Worm (Caenorhabditis elegans) whole organism, L1 larva: Measurements from ENCODE around the gene F14F3.4.

Source experiments
- C16A3.4 ChIP-seq: fragments of 150-350 bp; optimal IDR thresholded peaks from 2 replicates; lab custom pipeline; 2014; ENCODE audit warnings: missing biosample characterization, missing genetic modification characterization
- C34B4.2 ChIP-seq: sonication (generic microtip); optimal IDR thresholded peaks from 2 replicates; lab custom pipeline; 2017; ENCODE audit warnings: mild to moderate bottlenecking, missing genetic modification characterization, missing compliant biosample characterization
- F16B12.6 ChIP-seq: fragments of 150-350 bp; optimal IDR thresholded peaks from 2 replicates; lab custom pipeline; 2014; ENCODE audit warnings: missing biosample characterization, missing genetic modification characterization
- Y116A8C.19 ChIP-seq: sonication (generic microtip); optimal IDR thresholded peaks from 2 replicates; lab custom pipeline; 2016; ENCODE audit warnings: missing compliant biosample characterization, missing genetic modification characterization, borderline replicate concordance
- aha-1 ChIP-seq: fragments of 150-350 bp; optimal IDR thresholded peaks from 2 replicates; lab custom pipeline; 2014; ENCODE audit warnings: missing biosample characterization, missing genetic modification characterization
- alr-1 ChIP-seq: fragments of 200-800 bp; sonication (Bioruptor generic); optimal IDR thresholded peaks from 2 replicates; lab custom pipeline; 2018; ENCODE audit warnings: borderline replicate concordance, mild to moderate bottlenecking, missing genetic modification characterization, missing compliant biosample characterization
- ama-1 ChIP-seq: fragments of 150-350 bp; optimal IDR thresholded peaks from 2 replicates; lab custom pipeline; 2014
- blmp-1 ChIP-seq: fragments of 150-350 bp; optimal IDR thresholded peaks from 2 replicates; lab custom pipeline; 2014; ENCODE audit warnings: missing biosample characterization, missing genetic modification characterization
- ceh-8 ChIP-seq: fragments of 200-800 bp; sonication (Bioruptor generic); optimal IDR thresholded peaks from 2 replicates; lab custom pipeline; 2018; ENCODE audit warnings: mild to moderate bottlenecking, missing genetic modification characterization, moderate library complexity, missing compliant biosample characterization
- ceh-82 ChIP-seq, 3 experiments: fragments of 150-350 bp in 1 of 3; sonication (generic microtip) in 2 of 3; optimal IDR thresholded peaks; 2 replicates each; lab custom pipeline; 2014 to 2017; ENCODE audit warnings: missing biosample characterization in 3 of 3, missing genetic modification characterization in 3 of 3
- ceh-88 ChIP-seq: fragments of 200-800 bp; sonication (Bioruptor generic); IDR thresholded peaks from 2 replicates; pipeline ENCODE4 v1.3.6; 2022; ENCODE audit warnings: missing genetic modification characterization, missing compliant biosample characterization
- ces-1 ChIP-seq: fragments of 150-350 bp; optimal IDR thresholded peaks from 2 replicates; lab custom pipeline; 2014; ENCODE audit warnings: missing biosample characterization, missing genetic modification reagents, missing genetic modification characterization
- dsc-1 ChIP-seq: sonication (generic microtip); optimal IDR thresholded peaks from 2 replicates; lab custom pipeline; 2016; ENCODE audit warnings: mild to moderate bottlenecking, missing genetic modification characterization, missing compliant biosample characterization
- efl-3 ChIP-seq: fragments of 200-800 bp; sonication (Bioruptor generic); optimal IDR thresholded peaks from 2 replicates; lab custom pipeline; 2018; ENCODE audit warnings: mild to moderate bottlenecking, missing genetic modification characterization, missing compliant biosample characterization
- egl-13 ChIP-seq: sonication (generic microtip); optimal IDR thresholded peaks from 2 replicates; lab custom pipeline; 2016; ENCODE audit warnings: missing genotype, missing genetic modification reagents, missing genetic modification characterization, missing compliant biosample characterization
- egl-27 ChIP-seq, 2 experiments: fragments of 150-350 bp in 1 of 2; sonication (generic microtip); optimal IDR thresholded peaks; 3 replicates each; lab custom pipeline; 2017 to 2018; ENCODE audit warnings: missing biosample characterization in 2 of 2, missing genetic modification characterization in 2 of 2, missing genetic modification reagents in 2 of 2
- elt-3 ChIP-seq, 6 experiments: fragments of 150-350 bp in 1 of 6; sonication (generic microtip); optimal IDR thresholded peaks; 2 replicates each; lab custom pipeline; 2017 to 2018; ENCODE audit warnings: missing biosample characterization in 6 of 6, missing genetic modification characterization in 6 of 6, inconsistent platforms in 1 of 6
- fkh-10 ChIP-seq: sonication (generic microtip); optimal IDR thresholded peaks from 2 replicates; lab custom pipeline; 2017; ENCODE audit warnings: missing biosample characterization, missing genetic modification reagents, missing genetic modification characterization
- hlh-17 ChIP-seq: fragments of 200-800 bp; sonication (Bioruptor generic); optimal IDR thresholded peaks from 2 replicates; lab custom pipeline; 2018; ENCODE audit warnings: missing genetic modification characterization, mild to moderate bottlenecking, missing compliant biosample characterization, moderate library complexity, borderline replicate concordance
- hpl-2 ChIP-seq: fragments of 150-350 bp; optimal IDR thresholded peaks from 2 replicates; lab custom pipeline; 2014; ENCODE audit warnings: missing biosample characterization, missing genetic modification reagents, missing genetic modification characterization
- jun-1 ChIP-seq: fragments of 150-350 bp; optimal IDR thresholded peaks from 2 replicates; lab custom pipeline; 2014; ENCODE audit warnings: missing biosample characterization, missing genetic modification reagents, missing genetic modification characterization
- lin-13 ChIP-seq: fragments of 150-350 bp; optimal IDR thresholded peaks from 2 replicates; lab custom pipeline; 2014; ENCODE audit warnings: missing biosample characterization, missing genetic modification reagents, missing genetic modification characterization
- lin-14 ChIP-seq: fragments of 200-800 bp; sonication (Bioruptor generic); optimal IDR thresholded peaks from 2 replicates; lab custom pipeline; 2018; ENCODE audit warnings: mild to moderate bottlenecking, missing genetic modification characterization, moderate library complexity, missing compliant biosample characterization
- lin-15B ChIP-seq: fragments of 150-350 bp; sonication (generic microtip); optimal IDR thresholded peaks from 3 replicates; lab custom pipeline; 2014; ENCODE audit warnings: missing biosample characterization, missing genetic modification characterization
- lin-35 ChIP-seq, 2 experiments: fragments of 150-350 bp; optimal IDR thresholded peaks; 2 replicates each; lab custom pipeline; 2014; ENCODE audit warnings: missing biosample characterization in 2 of 2, missing genetic modification characterization in 2 of 2, missing genetic modification reagents in 2 of 2
- lin-39 ChIP-seq: fragments of 150-350 bp; optimal IDR thresholded peaks from 2 replicates; lab custom pipeline; 2014; ENCODE audit warnings: missing biosample characterization, missing genetic modification reagents, missing genetic modification characterization
- mdl-1 ChIP-seq, 2 experiments: fragments of 150-350 bp; optimal IDR thresholded peaks; 2 replicates each; lab custom pipeline; 2014 to 2017; ENCODE audit warnings: missing biosample characterization in 2 of 2, missing genetic modification characterization in 2 of 2, inconsistent platforms in 1 of 2
- mep-1 ChIP-seq: fragments of 150-350 bp; optimal IDR thresholded peaks from 2 replicates; lab custom pipeline; 2014; ENCODE audit warnings: missing biosample characterization, missing genetic modification characterization
- nhr-11 ChIP-seq: fragments of 150-350 bp; optimal IDR thresholded peaks from 2 replicates; lab custom pipeline; 2014; ENCODE audit warnings: missing biosample characterization, missing genetic modification characterization
- nhr-12 ChIP-seq: sonication (generic microtip); optimal IDR thresholded peaks from 2 replicates; lab custom pipeline; 2017; ENCODE audit warnings: missing biosample characterization, missing genetic modification characterization
- nhr-19 ChIP-seq: fragments of 200-800 bp; sonication (Bioruptor generic); conservative IDR thresholded peaks from 2 replicates; pipeline ENCODE4 v1.3.6; 2022; ENCODE audit warnings: missing genetic modification characterization, missing compliant biosample characterization
- nhr-237 ChIP-seq: fragments of 150-350 bp; optimal IDR thresholded peaks from 2 replicates; lab custom pipeline; 2014; ENCODE audit warnings: missing biosample characterization, missing genetic modification characterization
- nhr-28 ChIP-seq: fragments of 150-350 bp; optimal IDR thresholded peaks from 2 replicates; lab custom pipeline; 2014; ENCODE audit warnings: missing biosample characterization, missing genetic modification characterization
- nhr-71 ChIP-seq: sonication (generic microtip); optimal IDR thresholded peaks from 2 replicates; lab custom pipeline; 2016; ENCODE audit warnings: mild to moderate bottlenecking, missing genetic modification characterization, moderate library complexity, missing compliant biosample characterization
- nhr-76 ChIP-seq: sonication (generic microtip); optimal IDR thresholded peaks from 2 replicates; lab custom pipeline; 2017; ENCODE audit warnings: missing biosample characterization, missing genetic modification characterization
- nhr-77 ChIP-seq: fragments of 150-350 bp; optimal IDR thresholded peaks from 2 replicates; lab custom pipeline; 2014; ENCODE audit warnings: missing biosample characterization, missing genetic modification characterization
- nhr-84 ChIP-seq: sonication (generic microtip); optimal IDR thresholded peaks from 2 replicates; lab custom pipeline; 2017; ENCODE audit warnings: missing biosample characterization, missing genetic modification characterization
- nhr-90 ChIP-seq: sonication (generic microtip); optimal IDR thresholded peaks from 2 replicates; lab custom pipeline; 2016; ENCODE audit warnings: mild to moderate bottlenecking, missing genetic modification characterization, missing compliant biosample characterization; ENCODE audit not compliant: poor library complexity
- pax-3 ChIP-seq: fragments of 200-800 bp; sonication (Bioruptor generic); optimal IDR thresholded peaks from 2 replicates; lab custom pipeline; 2018; ENCODE audit warnings: mild to moderate bottlenecking, missing genetic modification characterization, moderate library complexity, missing compliant biosample characterization
- snpc-4 ChIP-seq: fragments of 150-350 bp; optimal IDR thresholded peaks from 2 replicates; lab custom pipeline; 2014; ENCODE audit warnings: missing biosample characterization, missing genetic modification characterization
- sox-4 ChIP-seq: sonication (generic microtip); optimal IDR thresholded peaks from 2 replicates; lab custom pipeline; 2016; ENCODE audit warnings: missing genetic modification characterization, missing compliant biosample characterization
- sup-37 ChIP-seq: fragments of 200-800 bp; sonication (Bioruptor generic); optimal IDR thresholded peaks from 2 replicates; lab custom pipeline; 2018; ENCODE audit warnings: mild to moderate bottlenecking, missing genetic modification characterization, missing compliant biosample characterization
- swsn-7 ChIP-seq: sonication (generic microtip); optimal IDR thresholded peaks from 2 replicates; lab custom pipeline; 2016; ENCODE audit warnings: missing genetic modification characterization, missing compliant biosample characterization
- tbx-2 ChIP-seq: sonication (generic microtip); optimal IDR thresholded peaks from 2 replicates; lab custom pipeline; 2016; ENCODE audit warnings: missing genetic modification characterization, missing compliant biosample characterization
- unc-130 ChIP-seq: fragments of 150-350 bp; optimal IDR thresholded peaks from 2 replicates; lab custom pipeline; 2017; ENCODE audit warnings: missing biosample characterization, missing genetic modification characterization, inconsistent platforms
- unc-30 ChIP-seq: sonication (generic microtip); optimal IDR thresholded peaks from 2 replicates; lab custom pipeline; 2017; ENCODE audit warnings: missing biosample characterization, missing genetic modification characterization
- zag-1 ChIP-seq: fragments of 150-350 bp; optimal IDR thresholded peaks from 2 replicates; lab custom pipeline; 2014; ENCODE audit warnings: missing biosample characterization, missing genetic modification characterization
- zip-4 ChIP-seq: fragments of 200-800 bp; sonication (Bioruptor generic); optimal IDR thresholded peaks from 2 replicates; lab custom pipeline; 2018; ENCODE audit warnings: mild to moderate bottlenecking, missing genetic modification characterization, moderate library complexity, missing compliant biosample characterization
- ztf-4 ChIP-seq: fragments of 150-350 bp; optimal IDR thresholded peaks from 2 replicates; lab custom pipeline; 2014; ENCODE audit warnings: missing biosample characterization, missing genetic modification characterization

F14F3.4 gene

DNA sequence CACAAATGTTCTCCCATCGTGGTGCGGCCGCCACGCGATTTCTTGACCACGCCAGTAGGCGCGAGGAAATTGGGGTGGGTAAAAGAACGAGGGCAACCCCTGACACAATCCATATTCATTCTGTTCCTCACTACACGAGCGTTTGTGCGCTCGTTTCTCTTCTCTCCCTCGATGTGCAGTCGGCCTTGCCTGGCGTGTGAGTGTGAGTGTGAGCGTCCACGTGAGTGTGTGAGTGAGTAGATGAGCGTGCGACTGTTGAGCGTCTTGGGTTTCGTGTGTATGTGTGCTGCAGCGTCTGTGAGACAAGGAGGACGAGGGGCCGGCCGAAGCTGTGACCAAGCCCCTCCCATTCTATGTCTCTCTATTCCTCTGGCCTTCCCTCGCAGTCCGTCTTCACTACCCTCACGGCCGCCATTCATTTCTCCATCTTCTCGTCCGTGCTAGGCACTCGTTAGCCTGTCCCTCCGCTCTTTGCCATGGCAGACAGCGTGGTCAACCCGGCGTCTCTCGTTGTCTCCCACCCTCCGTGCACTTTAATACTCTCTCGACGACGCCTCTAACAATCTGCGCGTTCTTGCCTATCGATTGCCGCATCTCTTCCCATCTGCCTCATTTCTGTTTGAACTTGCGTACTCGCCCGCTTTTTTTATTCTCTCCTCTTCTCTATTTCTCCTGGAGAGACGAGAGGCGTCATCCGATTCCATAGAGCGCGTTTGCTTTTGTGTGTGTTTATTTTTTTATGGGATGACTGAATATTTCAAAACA, 47.4 kb upstream of the F14F3.4 start (continued):
- peak; percentile 87 for TF ChIP-seq blmp-1
- no peak for TF ChIP-seq unc-30 (tag; lab: Kevin White, UChicago)
- peak; percentile 55 to 86 for TF ChIP-seq lin-35 (GFP tag; optimal IDR thresholded peaks at IDR 0.05; lab: Kevin White, UChicago)

DNA sequence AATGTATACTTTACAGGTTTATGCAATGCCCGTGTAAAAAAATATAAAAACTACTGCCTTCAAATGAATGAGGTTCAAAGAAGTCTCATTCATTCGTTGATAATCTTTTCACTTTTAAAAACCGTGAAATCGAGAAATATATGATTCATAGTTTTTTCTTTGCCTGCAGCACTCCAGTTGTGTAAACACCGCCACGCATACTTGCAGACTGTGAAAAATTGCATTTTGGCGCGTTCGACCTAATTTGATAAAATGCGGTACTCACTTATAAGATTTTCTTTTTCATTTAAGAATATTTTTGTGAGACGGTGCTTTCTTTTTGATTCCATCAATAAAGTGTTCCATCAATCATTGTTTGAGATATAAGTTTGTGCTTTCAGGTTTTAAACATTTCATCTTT, 45.6 kb upstream of the F14F3.4 start:
- TF ChIP-seq lin-35 (GFP tag; optimal IDR thresholded peaks at IDR 0.05; lab: Kevin White, UChicago) (peak; percentile 26 to 80), lin-14 (no peak), egl-13 (tag; lab: Kevin White, UChicago) (no peak), lin-13 (GFP tag; lab: Kevin White, UChicago) (no peak), hlh-17 (no peak), efl-3 (GFP tag; lab: Kevin White, UChicago) (no peak), F16B12.6 (peak; percentile 84), ceh-88 (GFP tag; lab: Robert Waterston, UW) (no peak), nhr-19 (0 out of 2 replicates have a peak, but pooled peaks have one; percentile 4), alr-1 (no peak), aha-1 (tag; lab: Kevin White, UChicago) (no peak), dsc-1 (tag; lab: Kevin White, UChicago) (peak; percentile 29), tbx-2 (tag; lab: Kevin White, UChicago) (peak; percentile 21), C16A3.4 (tag; lab: Kevin White, UChicago) (peak; percentile 46), pax-3 (tag; lab: Kevin White, UChicago) (no peak), ceh-8 (GFP tag; lab: Kevin White, UChicago) (no peak), nhr-84 (tag; lab: Kevin White, UChicago) (no peak), unc-30 (tag; lab: Kevin White, UChicago) (no peak), blmp-1 (peak; percentile 77), lin-39 (tag; lab: Kevin White, UChicago) (no peak), nhr-12 (no peak), nhr-28 (no peak), nhr-77 (no peak), nhr-11 (no peak), fkh-10 (GFP tag; lab: Kevin White, UChicago) (no peak), egl-27 (tag; optimal IDR thresholded peaks at IDR 0.05; lab: Kevin White, UChicago) (no peak), swsn-7 (tag; lab: Kevin White, UChicago) (peak; percentile 50), hpl-2 (GFP tag; lab: Kevin White, UChicago) (no peak), jun-1 (tag; lab: Kevin White, UChicago) (no peak), zag-1 (tag; lab: Kevin White, UChicago) (no peak), unc-130 (tag; lab: Kevin White, UChicago) (peak; percentile 21), mep-1 (tag; lab: Kevin White, UChicago) (peak; percentile 69), elt-3 (tag; optimal IDR thresholded peaks at IDR 0.05; lab: Kevin White, UChicago) (peak in 2 of 6 experiments; percentile 0 to 26), sup-37 (GFP tag; lab: Kevin White, UChicago) (no peak), ama-1 (lab: Kevin White, UChicago) (no peak), ztf-4 (tag; lab: Kevin White, UChicago) (no peak), zip-4 (no peak), snpc-4 (tag; lab: Kevin White, UChicago) (no peak), sox-4 (no peak), ceh-82 (tag; optimal IDR thresholded peaks at IDR 0.05; lab: Kevin White, UChicago) (peak in 1 of 3 experiments; percentile 18), nhr-71 (tag; lab: Kevin White, UChicago) (peak; percentile 44), nhr-237 (tag; lab: Kevin White, UChicago) (no peak), lin-15B (tag; lab: Kevin White, UChicago) (no peak), Y116A8C.19 (tag; lab: Kevin White, UChicago) (no peak), ces-1 (GFP tag; lab: Kevin White, UChicago) (no peak), C34B4.2 (tag; lab: Kevin White, UChicago) (no peak), nhr-76 (tag; lab: Kevin White, UChicago) (no peak), nhr-90 (peak; percentile 16), mdl-1 (tag; optimal IDR thresholded peaks at IDR 0.05; lab: Kevin White, UChicago) (peak in 1 of 2 experiments; percentile 32)
